Worm (Caenorhabditis elegans): ENCODE data around the gene gcy-5.

DNA sequence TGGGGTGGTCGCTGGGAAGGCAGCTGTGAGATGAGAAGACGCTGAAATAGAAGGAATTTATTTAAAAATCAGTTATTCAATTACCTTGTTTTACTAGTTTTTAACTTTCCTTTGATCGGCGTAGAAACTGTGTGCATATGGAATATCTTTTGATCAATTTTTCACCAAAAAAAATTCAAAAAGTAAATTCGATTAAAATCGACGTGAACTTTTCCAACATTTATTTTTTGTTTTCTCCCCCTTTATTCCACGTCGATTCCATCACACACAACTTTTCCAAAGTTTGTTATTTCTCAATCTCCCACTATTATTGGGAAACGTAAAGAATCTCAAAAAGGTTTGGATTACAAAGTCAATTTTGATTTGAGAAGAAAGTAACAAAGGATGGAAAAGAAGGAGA is 44.5 kb upstream of the gcy-5 start, which contains the start of gene C07E3.4:
- TF ChIP-seq ref-1 (GFP tag; conservative IDR thresholded peaks at IDR 0.05) (no peak), ztf-29 (GFP tag; IDR thresholded peaks at IDR 0.05) (no peak), flt-1 (GFP tag; IDR thresholded peaks at IDR 0.05) (no peak), tab-1 (GFP tag; IDR thresholded peaks at IDR 0.05) (no peak), ztf-23 (GFP tag; IDR thresholded peaks at IDR 0.05) (no peak), klf-2 (GFP tag; conservative IDR thresholded peaks at IDR 0.05) (no peak), cog-1 (tag; optimal IDR thresholded peaks at IDR 0.05) (no peak), med-1 (GFP tag; optimal IDR thresholded peaks at IDR 0.05; ENCODE audit: insufficient read depth) (no peak), T22C8.4 (GFP tag; IDR thresholded peaks at IDR 0.05) (no peak)
